Worm (Caenorhabditis elegans) whole organism, young adult: ENCODE results near the gene srj-40.

Experiments used
- T26A5.8 ChIP-seq: sonication (generic microtip); optimal IDR thresholded peaks from 2 replicates; lab custom pipeline; 2016; ENCODE audit warnings: missing genetic modification characterization, missing compliant biosample characterization
- Y67H2A.10 ChIP-seq: fragments of 200-800 bp; sonication (Bioruptor generic); conservative IDR thresholded peaks from 2 replicates; pipeline ENCODE4 v1.3.6; 2022; ENCODE audit warnings: missing genetic modification reagents, missing genetic modification characterization, missing compliant biosample characterization
- Y95B8A.8 ChIP-seq: fragments of 200-800 bp; sonication (Bioruptor generic); IDR thresholded peaks from 2 replicates; pipeline ENCODE4 v1.3.6; 2022; ENCODE audit warnings: missing genetic modification reagents, missing genetic modification characterization, missing compliant biosample characterization
- ZK185.1 ChIP-seq: sonication (generic microtip); optimal IDR thresholded peaks from 2 replicates; lab custom pipeline; 2016; ENCODE audit warnings: mild to moderate bottlenecking, missing genetic modification characterization, missing compliant biosample characterization; ENCODE audit not compliant: poor library complexity, severe bottlenecking
- dpff-1 ChIP-seq: sonication (generic microtip); optimal IDR thresholded peaks from 2 replicates; lab custom pipeline; 2017; ENCODE audit warnings: mild to moderate bottlenecking, missing genetic modification characterization, missing compliant biosample characterization
- egl-44 ChIP-seq: fragments of 200-800 bp; sonication (Bioruptor generic); IDR thresholded peaks from 2 replicates; pipeline ENCODE4 v1.3.6; 2022; ENCODE audit warnings: missing genetic modification reagents, missing genetic modification characterization, missing compliant biosample characterization
- nfyb-1 ChIP-seq: fragments of 200-800 bp; sonication (Bioruptor generic); IDR thresholded peaks from 2 replicates; pipeline ENCODE4 v1.3.6; 2022; ENCODE audit warnings: missing genetic modification reagents, missing genetic modification characterization, missing compliant biosample characterization
- sea-2 ChIP-seq: fragments of 200-800 bp; sonication (Bioruptor generic); IDR thresholded peaks from 2 replicates; pipeline ENCODE4 v1.3.6; 2022; ENCODE audit warnings: missing genetic modification characterization, missing compliant biosample characterization
- tbx-9 ChIP-seq: sonication (generic microtip); optimal IDR thresholded peaks from 2 replicates; lab custom pipeline; 2016; ENCODE audit warnings: borderline replicate concordance, missing genetic modification characterization, inconsistent platforms, missing compliant biosample characterization

DNA sequence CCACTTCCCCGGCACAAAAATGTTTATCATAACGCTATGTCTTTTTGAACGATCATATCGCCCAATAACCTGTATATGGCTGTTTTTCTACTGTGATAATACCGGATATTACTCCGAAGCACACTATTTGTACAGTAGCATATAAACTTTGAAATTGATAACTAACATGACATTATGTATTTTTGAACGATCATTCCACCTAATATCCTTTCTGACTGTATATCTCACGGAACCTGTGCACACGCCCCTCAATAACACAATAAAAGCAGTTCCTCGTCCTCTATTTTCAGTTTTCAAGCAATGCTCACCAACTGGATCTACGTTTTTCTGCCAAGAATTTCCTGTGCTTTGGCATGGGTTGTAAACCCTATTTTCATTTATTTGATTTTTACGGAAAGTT lies at the start of gene srj-40:
- TF ChIP-seq T26A5.8 (tag; lab: Kevin White, UChicago), result no peak
- no peak for TF ChIP-seq Y95B8A.8 (GFP tag; lab: Robert Waterston, UW)
- no peak for TF ChIP-seq sea-2
- TF ChIP-seq Y67H2A.10 (GFP tag; lab: Robert Waterston, UW), result no peak
- TF ChIP-seq ZK185.1 (tag; lab: Kevin White, UChicago), result no peak
- TF ChIP-seq tbx-9, result no peak
- TF ChIP-seq egl-44 (GFP tag; lab: Robert Waterston, UW), result no peak
- no peak for TF ChIP-seq dpff-1 (tag; lab: Kevin White, UChicago)
- TF ChIP-seq nfyb-1 (GFP tag; lab: Robert Waterston, UW), result no peak
